Worm (Caenorhabditis elegans): ENCODE measurements around the gene R05G6.1.

DNA sequence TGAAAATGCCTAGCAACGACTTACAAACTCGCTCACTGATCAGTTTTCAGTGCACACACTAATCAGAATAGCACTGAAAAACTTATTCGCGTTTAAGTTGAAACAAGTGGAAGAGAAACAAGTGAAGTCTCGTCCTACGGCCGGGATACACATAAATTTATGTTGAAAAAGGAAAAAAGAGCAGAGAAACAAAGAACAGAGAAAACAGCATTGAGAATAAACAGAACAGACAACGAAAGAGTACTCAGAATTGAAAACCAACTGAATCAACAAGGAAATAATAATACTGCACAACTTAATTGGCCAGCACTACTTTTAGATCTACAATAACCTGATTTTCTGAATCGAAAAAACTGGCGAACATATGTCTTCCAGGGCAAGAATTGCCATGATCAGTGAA lies 21.9 kb downstream of the R05G6.1 start, which contains the start of gene F49E8.6:
- TF ChIP-seq snpc-4 (tag; optimal IDR thresholded peaks at IDR 0.05) (no peak), nfya-1 (tag; optimal IDR thresholded peaks at IDR 0.05; ENCODE audit: insufficient read depth) (peak; percentile 6), zag-1 (tag; optimal IDR thresholded peaks at IDR 0.05) (no peak), skn-1 (tag; optimal IDR thresholded peaks at IDR 0.05) (no peak), nhr-77 (tag; optimal IDR thresholded peaks at IDR 0.05) (no peak), nhr-28 (tag; optimal IDR thresholded peaks at IDR 0.05) (no peak), nhr-76 (tag; optimal IDR thresholded peaks at IDR 0.05) (no peak), aly-2 (tag; optimal IDR thresholded peaks at IDR 0.05) (no peak), nhr-23 (tag; optimal IDR thresholded peaks at IDR 0.05) (no peak), elt-2 (tag; optimal IDR thresholded peaks at IDR 0.05) (no peak), jun-1 (tag; optimal IDR thresholded peaks at IDR 0.05) (no peak)
